Worm (Caenorhabditis elegans): Measurements from ENCODE around the gene T26C12.3.

DNA sequence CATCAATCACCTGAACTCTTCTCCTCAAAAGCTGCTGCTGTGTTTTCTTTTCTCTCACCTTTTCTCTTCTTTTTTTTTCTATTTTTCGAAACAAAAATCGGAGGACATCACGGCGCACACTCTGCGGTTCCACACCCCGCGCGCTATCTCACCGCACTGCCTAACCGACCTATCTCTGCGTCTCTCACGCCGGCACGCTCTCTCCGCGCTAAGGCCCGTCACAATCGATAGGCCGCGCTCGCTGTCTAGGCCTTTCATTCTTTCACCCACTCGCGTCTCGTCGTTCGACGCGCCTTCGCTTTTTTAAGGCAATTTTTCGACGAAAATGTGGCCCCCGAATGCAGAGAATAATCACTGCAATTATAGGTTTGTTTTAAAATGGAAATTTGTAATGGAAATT is 38.0 kb upstream of the T26C12.3 start, which contains the start of gene zip-11:
- TF ChIP-seq fkh-10 (GFP tag; optimal IDR thresholded peaks at IDR 0.05) (no peak), ama-1 (optimal IDR thresholded peaks at IDR 0.05) (no peak), fos-1 (tag; optimal IDR thresholded peaks at IDR 0.05) (no peak), nhr-237 (tag; optimal IDR thresholded peaks at IDR 0.05) (no peak), nhr-43 (tag; optimal IDR thresholded peaks at IDR 0.05; ENCODE audit: poor library complexity, severe bottlenecking) (peak; percentile 57), elt-1 (tag; optimal IDR thresholded peaks at IDR 0.05) (no peak), unc-62 (GFP tag; optimal IDR thresholded peaks at IDR 0.05) (no peak), ceh-9 (tag; optimal IDR thresholded peaks at IDR 0.05) (no peak), nhr-12 (tag; optimal IDR thresholded peaks at IDR 0.05) (no peak), skn-1 (tag; optimal IDR thresholded peaks at IDR 0.05) (no peak), ceh-16 (tag; optimal IDR thresholded peaks at IDR 0.05) (no peak), nfya-1 (tag; optimal IDR thresholded peaks at IDR 0.05; ENCODE audit: insufficient read depth) (peak; percentile 63), ztf-4 (tag; optimal IDR thresholded peaks at IDR 0.05) (no peak)

All from whole organism, L3 larva.